Worm (Caenorhabditis elegans): ENCODE measurements around the gene clec-126.

clec-126 gene

ce11 chrII:3502520-3503323 lies 16.6 kb upstream of the clec-126 start, which contains the start of the genes col-71 and Y49F6B.2 (continued):
- TF ChIP-seq ztf-25 (GFP tag; IDR thresholded peaks at IDR 0.05) = 0 out of 2 replicates have a peak, but pooled peaks have one; percentile 70
- TF ChIP-seq nfya-2 (GFP tag; IDR thresholded peaks at IDR 0.05) = no peak
- TF ChIP-seq mes-4 (tag; optimal IDR thresholded peaks at IDR 0.05) = no peak
- TF ChIP-seq mcd-1 (GFP tag; IDR thresholded peaks at IDR 0.05) = peak; percentile 98
- peak; percentile 69; the same call in 1 of the 2 replicates for TF ChIP-seq K11D2.4 (GFP tag; IDR thresholded peaks at IDR 0.05)
- peak; percentile 46 for TF ChIP-seq lsl-1 (GFP tag; optimal IDR thresholded peaks at IDR 0.05)
- peak; percentile 58; the same call in 1 of the 2 replicates for TF ChIP-seq pbrm-1 (GFP tag; IDR thresholded peaks at IDR 0.05)
- TF ChIP-seq snpc-4 (GFP tag; optimal IDR thresholded peaks at IDR 0.05) = no peak
- TF ChIP-seq snpc-4 (tag; optimal IDR thresholded peaks at IDR 0.05) = peak in 2 of 4 experiments; percentile 19 to 34
- peak; percentile 92 for TF ChIP-seq dox-1 (GFP tag; IDR thresholded peaks at IDR 0.05)
- peak; percentile 48 for TF ChIP-seq lin-40 (tag; optimal IDR thresholded peaks at IDR 0.05)
- TF ChIP-seq K12H6.12 (tag; optimal IDR thresholded peaks at IDR 0.05) = peak; percentile 44
- peak; percentile 58 for TF ChIP-seq attf-5 (GFP tag; optimal IDR thresholded peaks at IDR 0.05)
- TF ChIP-seq rec-8 (tag; optimal IDR thresholded peaks at IDR 0.05) = peak; percentile 37 to 49
- TF ChIP-seq snpc-1.3 (tag; optimal IDR thresholded peaks at IDR 0.05; ENCODE audit: insufficient read depth) = no peak
- TF ChIP-seq unc-130 (GFP tag; optimal IDR thresholded peaks at IDR 0.05) = peak; percentile 20
- peak; percentile 26 for TF ChIP-seq F22D6.2 (tag; optimal IDR thresholded peaks at IDR 0.05)
- TF ChIP-seq let-526 (GFP tag; IDR thresholded peaks at IDR 0.05) = 0 out of 2 replicates have a peak, but pooled peaks have one; percentile 8
- TF ChIP-seq F33H1.4 (GFP tag; IDR thresholded peaks at IDR 0.05) = peak; percentile 54
- TF ChIP-seq cebp-1 (GFP tag; IDR thresholded peaks at IDR 0.05) = no peak
- TF ChIP-seq cebp-1 (tag; optimal IDR thresholded peaks at IDR 0.05) = peak; percentile 53
- 0 out of 2 replicates have a peak, but pooled peaks have one; percentile 55 for TF ChIP-seq ekl-4 (GFP tag; IDR thresholded peaks at IDR 0.05)
- TF ChIP-seq lin-35 (GFP tag; optimal IDR thresholded peaks at IDR 0.05) = peak in 2 of 3 experiments; percentile 21 to 67
- TF ChIP-seq mxl-1 (tag; optimal IDR thresholded peaks at IDR 0.05) = no peak
- TF ChIP-seq ceh-100 (GFP tag; IDR thresholded peaks at IDR 0.05) = peak; percentile 39
- TF ChIP-seq madf-8 (GFP tag; conservative IDR thresholded peaks at IDR 0.05) = peak; percentile 28; the same call in 1 of the 2 replicates
- TF ChIP-seq madf-6 (GFP tag; IDR thresholded peaks at IDR 0.05) = peak; percentile 63
- peak; percentile 55 for TF ChIP-seq ceh-91 (GFP tag; IDR thresholded peaks at IDR 0.05)
- TF ChIP-seq aptf-2 (GFP tag; conservative IDR thresholded peaks at IDR 0.05) = 0 out of 2 replicates have a peak, but pooled peaks have one; percentile 22
- TF ChIP-seq lir-1 (GFP tag; conservative IDR thresholded peaks at IDR 0.05) = peak; percentile 68; the same call in 1 of the 2 replicates
- TF ChIP-seq tbp1 (GFP tag; optimal IDR thresholded peaks at IDR 0.05) = peak; percentile 49
- TF ChIP-seq attf-6 (GFP tag; IDR thresholded peaks at IDR 0.05) = no peak
- no peak for TF ChIP-seq ceh-79 (tag; optimal IDR thresholded peaks at IDR 0.05)
- peak; percentile 65; the same call in 1 of the 2 replicates for TF ChIP-seq Y53G8AR.9 (GFP tag; conservative IDR thresholded peaks at IDR 0.05)
- TF ChIP-seq bed-2 (GFP tag; IDR thresholded peaks at IDR 0.05) = peak; percentile 59; the same call in 1 of the 2 replicates
- TF ChIP-seq let-607 (tag; optimal IDR thresholded peaks at IDR 0.05) = peak in 1 of 2 experiments; percentile 52
- TF ChIP-seq nfya-1 (tag; optimal IDR thresholded peaks at IDR 0.05; ENCODE audit: borderline replicate concordance, insufficient read depth) = no peak
- peak; percentile 27 for TF ChIP-seq efl-1 (GFP tag; optimal IDR thresholded peaks at IDR 0.05)
